Worm (Caenorhabditis elegans): ENCODE data around the gene Y52E8A.6.

- TF ChIP-seq nhr-11 (tag; optimal IDR thresholded peaks at IDR 0.05) (no peak), elt-3 (tag; optimal IDR thresholded peaks at IDR 0.05) (no peak), unc-62 (GFP tag; optimal IDR thresholded peaks at IDR 0.05) (no peak), mdl-1 (tag; optimal IDR thresholded peaks at IDR 0.05) (no peak), unc-39 (tag; optimal IDR thresholded peaks at IDR 0.05) (no peak), F13H6.1 (tag; optimal IDR thresholded peaks at IDR 0.05) (no peak), ztf-11 (tag; optimal IDR thresholded peaks at IDR 0.05) (no peak), nhr-237 (tag; optimal IDR thresholded peaks at IDR 0.05) (no peak)
Observed at ce11 chrII:4312115-4312514, 7.7 kb downstream of the Y52E8A.6 start, which contains the start of gene plep-1.

Measured in whole organism, L2 larva.